Fruit fly (Drosophila melanogaster) whole organism, prepupa: ENCODE measurements around the gene CG9427.
A peak's percentile ranks its signal among the peaks of the same experiment; 100 is the strongest.

Experiments
- Blimp-1 ChIP-seq: fragments of 200-800 bp; sonication (Bioruptor generic); optimal IDR thresholded peaks from 3 replicates; lab custom pipeline; 2017; ENCODE audit warnings: missing biosample characterization, missing genetic modification characterization, mild to moderate bottlenecking, moderate library complexity, missing genetic modification reagents
- CG10631 ChIP-seq: fragments of 200-800 bp; sonication (Bioruptor generic); optimal IDR thresholded peaks from 2 replicates; lab custom pipeline; 2016; ENCODE audit warnings: missing biosample characterization, missing genetic modification characterization
- CG11294 ChIP-seq: fragments of 200-800 bp; sonication (Bioruptor generic); IDR thresholded peaks from 2 replicates; pipeline ENCODE4 v1.3.6; 2022; ENCODE audit warnings: missing biosample characterization, missing genetic modification characterization
- CG11762 ChIP-seq: fragments of 200-800 bp; sonication (Bioruptor generic); optimal IDR thresholded peaks from 3 replicates; lab custom pipeline; 2016; ENCODE audit warnings: missing biosample characterization, missing genetic modification characterization; ENCODE audit not compliant: insufficient read depth
- CG11902 ChIP-seq: fragments of 200-800 bp; sonication (Bioruptor generic); optimal IDR thresholded peaks from 3 replicates; lab custom pipeline; 2016; ENCODE audit warnings: missing biosample characterization, missing genetic modification characterization
- CG15336 ChIP-seq: fragments of 200-800 bp; sonication (Bioruptor generic); IDR thresholded peaks from 2 replicates; pipeline ENCODE4 v1.3.6; 2022; ENCODE audit warnings: missing biosample characterization, missing genetic modification characterization
- CG1621 ChIP-seq: fragments of 200-800 bp; sonication (Bioruptor generic); optimal IDR thresholded peaks from 3 replicates; lab custom pipeline; 2018; ENCODE audit warnings: missing biosample characterization, mild to moderate bottlenecking, missing genetic modification characterization
- CG32006 ChIP-seq: fragments of 200-800 bp; sonication (Bioruptor generic); optimal IDR thresholded peaks from 3 replicates; lab custom pipeline; 2017; ENCODE audit warnings: missing biosample characterization, mild to moderate bottlenecking, missing genetic modification characterization
- CG3919 ChIP-seq: fragments of 200-800 bp; sonication (Bioruptor generic); optimal IDR thresholded peaks from 3 replicates; lab custom pipeline; 2016; ENCODE audit warnings: missing biosample characterization, missing genetic modification characterization
- CG6163 ChIP-seq: fragments of 200-800 bp; sonication (Bioruptor generic); IDR thresholded peaks from 3 replicates; pipeline ENCODE4 v1.3.6; 2022; ENCODE audit warnings: missing biosample characterization, missing genetic modification characterization
- CG6276 ChIP-seq: fragments of 200-800 bp; sonication (Bioruptor generic); optimal IDR thresholded peaks from 2 replicates; lab custom pipeline; 2017; ENCODE audit warnings: missing biosample characterization, mild to moderate bottlenecking, missing genetic modification characterization
- CG6854 ChIP-seq: fragments of 200-800 bp; sonication (Bioruptor generic); optimal IDR thresholded peaks from 2 replicates; lab custom pipeline; 2017; ENCODE audit warnings: missing biosample characterization, mild to moderate bottlenecking, missing genetic modification characterization
- CG7368 ChIP-seq: fragments of 200-800 bp; sonication (Bioruptor generic); optimal IDR thresholded peaks from 3 replicates; lab custom pipeline; 2016; ENCODE audit warnings: missing biosample characterization, missing genetic modification characterization
- CG8319 ChIP-seq: fragments of 200-800 bp; sonication (Bioruptor generic); optimal IDR thresholded peaks from 3 replicates; lab custom pipeline; 2016; ENCODE audit warnings: missing biosample characterization, missing genetic modification characterization
- CG9139 ChIP-seq: fragments of 200-800 bp; sonication (Bioruptor generic); optimal IDR thresholded peaks from 3 replicates; lab custom pipeline; 2017; ENCODE audit warnings: missing biosample characterization, mild to moderate bottlenecking, missing genetic modification characterization
- Eip78C ChIP-seq: fragments of 200-800 bp; sonication (Bioruptor generic); peaks from one replicate; lab custom pipeline; 2016; ENCODE audit warnings: missing biosample characterization, missing genetic modification characterization
- Eip93F ChIP-seq: fragments of 200-800 bp; sonication (Bioruptor generic); optimal IDR thresholded peaks from 2 replicates; lab custom pipeline; 2016; ENCODE audit warnings: missing biosample characterization, mild to moderate bottlenecking, missing genetic modification characterization
- Gug ChIP-seq: fragments of 200-800 bp; sonication (Bioruptor generic); IDR thresholded peaks from 2 replicates; pipeline ENCODE4 v1.3.6; 2022; ENCODE audit warnings: missing biosample characterization, missing genetic modification characterization
- Hr38 ChIP-seq: sonication (Bioruptor generic); optimal IDR thresholded peaks from 2 replicates; lab custom pipeline; 2016; ENCODE audit warnings: missing biosample characterization, missing genetic modification characterization
- Smox ChIP-seq: fragments of 200-800 bp; sonication (Bioruptor generic); optimal IDR thresholded peaks from 3 replicates; lab custom pipeline; 2016; ENCODE audit warnings: missing biosample characterization, missing genetic modification characterization
- Sox14 ChIP-seq: fragments of 200-800 bp; sonication (Bioruptor generic); optimal IDR thresholded peaks from 3 replicates; lab custom pipeline; 2016; ENCODE audit warnings: missing biosample characterization, missing genetic modification characterization
- Sox15 ChIP-seq: fragments of 200-800 bp; sonication (Bioruptor generic); optimal IDR thresholded peaks from 3 replicates; lab custom pipeline; 2016; ENCODE audit warnings: missing biosample characterization, missing genetic modification characterization
- achi ChIP-seq: fragments of 200-800 bp; sonication (Bioruptor generic); optimal IDR thresholded peaks from 3 replicates; lab custom pipeline; 2016; ENCODE audit warnings: missing biosample characterization, missing genetic modification characterization
- cyc ChIP-seq: fragments of 200-800 bp; sonication (Bioruptor generic); optimal IDR thresholded peaks from 3 replicates; lab custom pipeline; 2016; ENCODE audit warnings: missing biosample characterization, missing genetic modification characterization
- dac ChIP-seq: fragments of 200-800 bp; sonication (Bioruptor generic); optimal IDR thresholded peaks from 2 replicates; lab custom pipeline; 2017; ENCODE audit warnings: missing biosample characterization, mild to moderate bottlenecking, missing genetic modification characterization
- eg ChIP-seq: fragments of 200-800 bp; sonication (Bioruptor generic); IDR thresholded peaks from 3 replicates; pipeline ENCODE4 v1.3.6; 2022; ENCODE audit warnings: missing biosample characterization, missing genetic modification characterization
- fd59A ChIP-seq: fragments of 200-800 bp; sonication (Bioruptor generic); optimal IDR thresholded peaks from 2 replicates; lab custom pipeline; 2017; ENCODE audit warnings: missing biosample characterization, mild to moderate bottlenecking, missing genetic modification characterization, missing genetic modification reagents
- fd85E ChIP-seq: fragments of 200-800 bp; sonication (Bioruptor generic); optimal IDR thresholded peaks from 3 replicates; lab custom pipeline; 2016; ENCODE audit warnings: missing biosample characterization, missing genetic modification characterization
- fkh ChIP-seq: fragments of 200-800 bp; sonication (Bioruptor generic); optimal IDR thresholded peaks from 3 replicates; lab custom pipeline; 2017; ENCODE audit warnings: missing biosample characterization, mild to moderate bottlenecking, missing genetic modification characterization, moderate library complexity
- lz ChIP-seq: fragments of 200-800 bp; sonication (Bioruptor generic); optimal IDR thresholded peaks from 3 replicates; lab custom pipeline; 2016; ENCODE audit warnings: missing biosample characterization, missing genetic modification characterization
- net ChIP-seq: fragments of 200-800 bp; sonication (Bioruptor generic); optimal IDR thresholded peaks from 3 replicates; lab custom pipeline; 2016; ENCODE audit warnings: missing biosample characterization, missing genetic modification characterization
- pdm3 ChIP-seq: fragments of 200-800 bp; sonication (Bioruptor generic); optimal IDR thresholded peaks from 3 replicates; lab custom pipeline; 2016; ENCODE audit warnings: missing biosample characterization, missing genetic modification characterization
- salr ChIP-seq, 2 experiments: fragments of 200-800 bp; sonication (Bioruptor generic); optimal IDR thresholded peaks; 3 replicates each; lab custom pipeline; 2016 to 2018; ENCODE audit warnings: missing biosample characterization in 2 of 2, missing genetic modification characterization in 2 of 2, mild to moderate bottlenecking in 1 of 2
- spab ChIP-seq: fragments of 200-800 bp; sonication (Bioruptor generic); optimal IDR thresholded peaks from 2 replicates; lab custom pipeline; 2017; ENCODE audit warnings: missing biosample characterization, mild to moderate bottlenecking, missing genetic modification characterization, missing genetic modification reagents
- ss ChIP-seq, 2 experiments: fragments of 200-800 bp; sonication (Bioruptor generic); optimal IDR thresholded peaks; 2 replicates in 1 of 2; 3 replicates in 1 of 2; lab custom pipeline; 2017 to 2018; ENCODE audit warnings: mild to moderate bottlenecking in 2 of 2, missing biosample characterization in 2 of 2, missing genetic modification characterization in 2 of 2, moderate library complexity in 1 of 2
- svp ChIP-seq: fragments of 200-800 bp; sonication (Bioruptor generic); peaks from one replicate; lab custom pipeline; 2016; ENCODE audit warnings: missing biosample characterization, missing genetic modification characterization
- vri ChIP-seq: fragments of 200-800 bp; sonication (Bioruptor generic); optimal IDR thresholded peaks from 3 replicates; lab custom pipeline; 2016; ENCODE audit warnings: missing biosample characterization, mild to moderate bottlenecking, missing genetic modification characterization

CG9427 gene

DNA sequence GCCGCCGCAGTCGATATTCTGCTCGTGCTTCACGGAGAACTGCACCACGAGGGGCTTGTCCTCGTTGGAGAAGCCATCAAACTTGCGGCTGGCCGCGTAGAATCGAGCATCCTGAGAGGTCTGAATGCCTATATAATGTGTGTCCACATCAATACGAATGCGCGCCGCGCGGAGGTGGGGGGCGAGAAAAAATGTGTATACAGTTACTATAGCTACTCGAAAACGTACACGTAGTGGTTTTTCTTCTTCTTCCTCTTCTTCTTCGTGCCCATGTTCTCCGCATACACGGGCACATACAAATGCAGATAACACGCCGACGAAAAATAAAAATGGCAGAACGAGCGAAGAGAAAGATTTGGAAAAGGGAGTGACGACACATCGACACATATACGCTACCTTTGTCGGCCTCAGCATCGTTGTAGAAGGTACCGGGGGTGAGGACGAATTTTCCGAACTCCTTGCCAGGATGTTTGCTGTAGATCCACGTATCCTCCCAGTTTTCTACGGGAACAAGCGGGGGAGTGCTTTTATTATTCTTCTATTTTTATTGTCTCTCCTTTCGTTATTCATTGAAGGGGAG, 3.4 kb upstream of the CG9427 start:
- no peak for TF ChIP-seq pdm3 (GFP tag; lab: Kevin White, UChicago)
- TF ChIP-seq Sox14 (GFP tag; lab: Kevin White, UChicago) = no peak
- TF ChIP-seq vri (GFP tag; lab: Kevin White, UChicago) = peak; percentile 10
- TF ChIP-seq CG1621 (tag; lab: Kevin White, UChicago) = peak; percentile 0
- no peak for TF ChIP-seq CG9139 (GFP tag; lab: Kevin White, UChicago)
- no peak for TF ChIP-seq CG6854 (GFP tag; lab: Kevin White, UChicago)
- no peak for TF ChIP-seq salr (GFP tag; optimal IDR thresholded peaks at IDR 0.05; lab: Kevin White, UChicago)
- TF ChIP-seq fd59A = no peak
- no peak for TF ChIP-seq spab (GFP tag; lab: Kevin White, UChicago)
- no peak for TF ChIP-seq CG11762 (GFP tag; lab: Kevin White, UChicago)
- TF ChIP-seq CG8319 (GFP tag; lab: Kevin White, UChicago) = no peak
- TF ChIP-seq CG7368 (GFP tag; lab: Kevin White, UChicago) = no peak
- TF ChIP-seq ss (GFP tag; optimal IDR thresholded peaks at IDR 0.05; lab: Kevin White, UChicago) = peak in 1 of 2 experiments; percentile 8
- no peak for TF ChIP-seq Sox15 (GFP tag; lab: Kevin White, UChicago)
- no peak for TF ChIP-seq CG10631 (GFP tag; lab: Kevin White, UChicago)
- TF ChIP-seq Gug (GFP tag; lab: Robert Waterston, UW) = no peak
- TF ChIP-seq, all 60 proteins: peak for 3

DNA sequence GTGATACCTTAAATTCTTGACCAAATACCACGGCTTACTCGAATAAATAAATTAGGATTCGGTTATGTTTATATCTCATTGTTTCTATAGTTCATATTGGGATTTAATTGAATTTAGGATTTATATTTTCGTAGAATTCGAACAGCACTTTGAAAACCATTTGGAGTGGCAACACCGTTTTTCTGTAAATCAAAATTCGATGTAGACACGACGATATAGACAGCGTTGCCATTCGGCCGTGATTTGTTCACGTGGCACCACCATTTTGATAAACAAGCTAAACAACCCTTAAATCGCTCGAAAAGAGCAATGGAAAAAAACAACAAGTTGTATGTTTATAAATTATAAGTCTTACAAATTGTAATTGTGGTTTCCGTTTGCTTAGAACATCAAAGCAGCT, 1.9 kb upstream of the CG9427 start:
- TF ChIP-seq Blimp-1 (GFP tag; lab: Kevin White, UChicago) (no peak), CG32006 (GFP tag; lab: Kevin White, UChicago) (no peak), CG9139 (GFP tag; lab: Kevin White, UChicago) (no peak), CG6276 (GFP tag; lab: Kevin White, UChicago) (no peak), svp (GFP tag; lab: Kevin White, UChicago) (no peak), Smox (GFP tag; lab: Kevin White, UChicago) (no peak), fd85E (no peak), salr (GFP tag; optimal IDR thresholded peaks at IDR 0.05; lab: Kevin White, UChicago) (no peak), achi (GFP tag; lab: Kevin White, UChicago) (no peak), CG11294 (GFP tag; lab: Robert Waterston, UW) (no peak), Eip78C (GFP tag; lab: Kevin White, UChicago) (peak; percentile 32), fkh (peak; percentile 86), Sox15 (GFP tag; lab: Kevin White, UChicago) (no peak), CG3919 (GFP tag; lab: Kevin White, UChicago) (no peak), CG8319 (GFP tag; lab: Kevin White, UChicago) (no peak), net (no peak)

DNA sequence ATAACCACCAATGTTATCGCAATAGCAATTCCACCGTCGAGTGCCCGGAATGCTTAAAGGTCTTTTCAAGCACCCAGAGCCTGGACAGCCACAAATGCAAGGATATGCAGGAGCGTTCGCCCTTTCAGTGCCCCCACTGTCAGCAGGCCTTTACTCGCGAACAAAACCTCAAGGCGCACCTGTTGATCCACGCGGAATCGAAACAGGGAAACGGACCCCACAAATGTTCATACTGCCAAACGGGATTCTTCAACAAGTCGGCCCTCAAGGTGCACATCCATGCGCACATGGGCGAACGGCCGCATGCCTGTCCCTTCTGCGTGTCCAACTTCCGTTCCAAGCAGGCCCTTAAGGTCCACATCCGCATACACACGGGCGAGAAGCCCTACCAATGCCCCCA, 1.3 kb upstream of the CG9427 start:
- TF ChIP-seq dac (GFP tag; lab: Kevin White, UChicago) (no peak), eg (0 out of 3 replicates have a peak, but pooled peaks have one; percentile 20)

DNA sequence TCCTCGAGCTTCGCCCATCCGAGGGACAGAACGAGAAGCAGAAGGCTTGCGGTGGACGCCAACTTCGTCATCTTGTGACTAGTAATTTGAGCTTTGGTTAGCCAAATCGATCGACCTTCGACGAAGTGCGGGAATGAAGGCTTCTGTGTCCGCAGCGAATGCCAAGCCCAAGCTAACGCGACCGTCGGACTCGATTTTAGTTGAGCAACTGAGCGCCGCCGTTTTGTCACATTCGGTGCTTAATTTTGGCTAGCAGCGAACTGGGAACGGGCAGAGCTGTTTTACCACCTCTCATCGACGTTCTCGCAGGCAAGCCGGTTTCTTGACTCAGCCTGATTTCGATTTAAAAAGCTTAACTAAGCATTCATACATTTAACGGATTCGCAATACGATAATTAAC, 464 bp downstream of the CG9427 start:
- TF ChIP-seq lz (GFP tag; lab: Kevin White, UChicago) (no peak), Eip78C (GFP tag; lab: Kevin White, UChicago) (peak; percentile 14), CG6854 (GFP tag; lab: Kevin White, UChicago) (peak; percentile 6)

DNA sequence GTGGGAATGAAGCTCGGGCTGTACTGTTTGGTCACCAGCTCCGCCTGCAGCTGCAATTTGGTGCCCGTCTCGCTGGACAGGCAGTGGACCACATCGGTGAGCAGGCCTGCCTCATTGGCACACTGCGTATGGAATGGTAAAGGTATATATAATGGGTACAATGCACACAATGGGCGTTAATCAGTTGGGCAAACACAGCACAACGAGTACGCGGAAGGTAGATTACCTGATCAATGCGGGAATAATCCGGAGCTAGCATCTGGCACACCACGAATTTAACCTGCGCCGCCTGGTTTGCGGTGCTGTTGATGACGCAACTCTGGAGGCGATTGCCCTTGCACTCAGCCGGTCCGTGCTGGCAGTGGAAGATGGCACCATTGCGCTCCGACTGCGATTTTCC, 1.3 kb downstream of the CG9427 start:
- TF ChIP-seq fkh (peak; percentile 17), fd59A (no peak), Hr38 (no peak), vri (GFP tag; lab: Kevin White, UChicago) (peak; percentile 52), cyc (GFP tag; lab: Kevin White, UChicago) (no peak), CG6854 (GFP tag; lab: Kevin White, UChicago) (no peak), CG3919 (GFP tag; lab: Kevin White, UChicago) (no peak), CG32006 (GFP tag; lab: Kevin White, UChicago) (no peak), CG15336 (GFP tag; lab: Robert Waterston, UW) (0 out of 2 replicates have a peak, but pooled peaks have one; percentile 22), Smox (GFP tag; lab: Kevin White, UChicago) (no peak), CG11294 (GFP tag; lab: Robert Waterston, UW) (no peak), CG1621 (tag; lab: Kevin White, UChicago) (peak; percentile 56), achi (GFP tag; lab: Kevin White, UChicago) (no peak), CG6163 (peak; percentile 31; the same call in 1 of the 3 replicates), Eip93F (GFP tag; lab: Kevin White, UChicago) (no peak), CG6276 (GFP tag; lab: Kevin White, UChicago) (no peak), CG7368 (GFP tag; lab: Kevin White, UChicago) (no peak), fd85E (no peak), net (no peak), Blimp-1 (GFP tag; lab: Kevin White, UChicago) (no peak), CG11902 (GFP tag; lab: Kevin White, UChicago) (no peak)
